Fruit fly (Drosophila melanogaster) Kc167 (cell line): ENCODE data around the gene CG42393.

Experiments
- Sin3A ChIP-seq: fragments of >200 bp; optimal IDR thresholded peaks from 2 replicates; lab custom pipeline; 2018; ENCODE audit warnings: missing external identifiers
- h ChIP-seq: fragments of >200 bp; optimal IDR thresholded peaks from 3 replicates; lab custom pipeline; 2018; ENCODE audit warnings: missing external identifiers

- TF ChIP-seq h (lab: Kevin White, UChicago) (no peak), Sin3A (no peak)
Measured at dm6 chr3L:18010418-18010883, 32.1 kb upstream of the CG42393 start.
